Worm (Caenorhabditis elegans): ENCODE measurements around the gene oac-12.

DNA sequence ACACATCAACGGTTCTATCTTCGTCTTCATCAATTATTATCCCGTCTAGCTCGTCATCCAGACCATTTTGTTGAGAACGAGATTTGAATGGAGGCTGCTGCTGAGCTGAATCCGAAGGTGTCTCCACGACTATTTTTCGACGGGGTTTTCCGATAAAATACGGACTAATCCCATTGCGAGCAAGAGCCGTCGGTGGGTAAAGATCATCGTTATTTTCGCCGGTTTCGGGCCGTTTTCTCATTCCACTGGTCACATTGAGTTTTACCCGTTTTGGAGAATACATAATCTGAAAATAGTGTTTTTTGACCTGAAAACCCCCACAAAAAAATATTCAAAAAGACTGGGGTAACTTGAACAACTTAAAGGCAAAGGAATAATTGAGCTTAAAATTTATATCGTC is 13.4 kb upstream of the oac-12 start, which contains the start of gene figl-1:
- TF ChIP-seq med-1 (GFP tag; optimal IDR thresholded peaks at IDR 0.05; ENCODE audit: insufficient read depth) = no peak
- no peak for TF ChIP-seq flt-1 (GFP tag; IDR thresholded peaks at IDR 0.05)
- TF ChIP-seq ztf-23 (GFP tag; IDR thresholded peaks at IDR 0.05) = no peak
- no peak for TF ChIP-seq cog-1 (tag; optimal IDR thresholded peaks at IDR 0.05)
- TF ChIP-seq ztf-29 (GFP tag; IDR thresholded peaks at IDR 0.05) = no peak
- TF ChIP-seq T22C8.4 (GFP tag; IDR thresholded peaks at IDR 0.05) = no peak
- no peak for TF ChIP-seq tab-1 (GFP tag; IDR thresholded peaks at IDR 0.05)
- no peak for TF ChIP-seq klf-2 (GFP tag; conservative IDR thresholded peaks at IDR 0.05)
- TF ChIP-seq ref-1 (GFP tag; conservative IDR thresholded peaks at IDR 0.05) = no peak
